Worm (Caenorhabditis elegans) whole organism, L4 larva: Measurements from ENCODE around the gene spig-5.

ENCODE experiments used
- D1046.2 ChIP-seq: fragments of 200-800 bp; sonication (Bioruptor generic); IDR thresholded peaks from 2 replicates; pipeline ENCODE4 v1.3.6; 2022; ENCODE audit warnings: missing genetic modification characterization, missing compliant biosample characterization
- F10B5.3 ChIP-seq: sonication (generic microtip); optimal IDR thresholded peaks from 2 replicates; lab custom pipeline; 2016; ENCODE audit warnings: mild to moderate bottlenecking, missing genetic modification characterization, missing compliant biosample characterization
- F44E2.7 ChIP-seq: fragments of 200-800 bp; sonication (Bioruptor generic); IDR thresholded peaks from 2 replicates; pipeline ENCODE4 v2.1.2; 2022; ENCODE audit warnings: missing genetic modification characterization, missing compliant biosample characterization
- R02D3.7 ChIP-seq: fragments of 150-350 bp; sonication (generic microtip); optimal IDR thresholded peaks from 3 replicates; lab custom pipeline; 2014; ENCODE audit warnings: missing biosample characterization, missing genetic modification characterization
- T26A8.4 ChIP-seq: fragments of 200-800 bp; sonication (Bioruptor generic); IDR thresholded peaks from 2 replicates; pipeline ENCODE4 v1.3.6; 2022; ENCODE audit warnings: missing genetic modification characterization, missing compliant biosample characterization
- aha-1 ChIP-seq: fragments of 150-350 bp; peaks from one replicate; lab custom pipeline; 2014; ENCODE audit warnings: missing biosample characterization, missing genetic modification characterization
- aly-2 ChIP-seq: sonication (generic microtip); optimal IDR thresholded peaks from 2 replicates; lab custom pipeline; 2018; ENCODE audit warnings: missing biosample characterization, missing genetic modification characterization
- ama-1 ChIP-seq: fragments of 150-350 bp; optimal IDR thresholded peaks from 2 replicates; lab custom pipeline; 2014; ENCODE audit warnings: inconsistent platforms, mixed read lengths
- arid-1 ChIP-seq: fragments of 200-800 bp; sonication (Bioruptor generic); conservative IDR thresholded peaks from 2 replicates; pipeline ENCODE4 v1.3.6; 2022; ENCODE audit warnings: missing genetic modification reagents, missing genetic modification characterization, missing compliant biosample characterization
- attf-4 ChIP-seq: sonication (generic microtip); optimal IDR thresholded peaks from 3 replicates; lab custom pipeline; 2017; ENCODE audit warnings: missing biosample characterization, missing genetic modification characterization
- ceh-20 ChIP-seq: fragments of 200-800 bp; sonication (Bioruptor generic); IDR thresholded peaks from 2 replicates; pipeline ENCODE4 v1.3.6; 2022; ENCODE audit warnings: missing genetic modification reagents, missing genetic modification characterization, missing compliant biosample characterization
- ceh-44 ChIP-seq: fragments of 200-800 bp; sonication (Bioruptor generic); IDR thresholded peaks from 2 replicates; pipeline ENCODE4 v1.3.6; 2022; ENCODE audit warnings: missing genetic modification reagents, missing genetic modification characterization, missing compliant biosample characterization
- ceh-82 ChIP-seq: sonication (generic microtip); optimal IDR thresholded peaks from 2 replicates; lab custom pipeline; 2017; ENCODE audit warnings: missing biosample characterization, missing genetic modification characterization
- cey-2 ChIP-seq: sonication (generic microtip); optimal IDR thresholded peaks from 3 replicates; lab custom pipeline; 2017; ENCODE audit warnings: missing genetic modification characterization, mild to moderate bottlenecking, missing compliant biosample characterization, antibody characterized with exemption, borderline replicate concordance; ENCODE audit not compliant: insufficient read depth
- ctbp-1 ChIP-seq: fragments of 200-800 bp; sonication (Bioruptor generic); IDR thresholded peaks from 2 replicates; pipeline ENCODE4 v1.3.6; 2022; ENCODE audit warnings: missing genetic modification reagents, missing genetic modification characterization, missing compliant biosample characterization
- daf-12 ChIP-seq: fragments of 150-350 bp; optimal IDR thresholded peaks from 2 replicates; lab custom pipeline; 2014; ENCODE audit warnings: missing biosample characterization, missing genetic modification reagents, missing genetic modification characterization
- dmd-6 ChIP-seq: fragments of 200-800 bp; sonication (Bioruptor generic); IDR thresholded peaks from 2 replicates; pipeline ENCODE4 v1.3.6; 2022; ENCODE audit warnings: missing genetic modification reagents, missing genetic modification characterization, missing compliant biosample characterization
- dmd-8 ChIP-seq: fragments of 200-800 bp; sonication (Bioruptor generic); IDR thresholded peaks from 2 replicates; pipeline ENCODE4 v1.3.6; 2022; ENCODE audit warnings: missing genetic modification characterization, missing compliant biosample characterization
- dmd-9 ChIP-seq: fragments of 200-800 bp; sonication (Bioruptor generic); IDR thresholded peaks from 2 replicates; pipeline ENCODE4 v1.3.6; 2022; ENCODE audit warnings: missing genetic modification reagents, missing genetic modification characterization, missing compliant biosample characterization
- dpl-1 ChIP-seq: fragments of 150-350 bp; optimal IDR thresholded peaks from 2 replicates; lab custom pipeline; 2014; ENCODE audit warnings: missing biosample characterization, missing genetic modification reagents, missing genetic modification characterization
- dve-1 ChIP-seq: sonication (generic microtip); optimal IDR thresholded peaks from 2 replicates; lab custom pipeline; 2017; ENCODE audit warnings: antibody characterized with exemption, mild to moderate bottlenecking, missing genetic modification characterization, missing compliant biosample characterization; ENCODE audit not compliant: insufficient read depth
- egl-43 ChIP-seq: fragments of 200-800 bp; sonication (Bioruptor generic); IDR thresholded peaks from 2 replicates; pipeline ENCODE4 v1.3.6; 2022; ENCODE audit warnings: missing genetic modification reagents, missing genetic modification characterization, missing compliant biosample characterization
- hlh-11 ChIP-seq: fragments of 200-800 bp; sonication (Bioruptor generic); optimal IDR thresholded peaks from 2 replicates; lab custom pipeline; 2018; ENCODE audit warnings: mild to moderate bottlenecking, missing genetic modification characterization, missing compliant biosample characterization
- hlh-30 ChIP-seq: sonication (generic microtip); optimal IDR thresholded peaks from 2 replicates; lab custom pipeline; 2017; ENCODE audit warnings: antibody characterized with exemption, mild to moderate bottlenecking, missing genetic modification characterization, missing compliant biosample characterization; ENCODE audit not compliant: insufficient read depth
- hmg-1.1 ChIP-seq: fragments of 200-800 bp; sonication (Bioruptor generic); IDR thresholded peaks from 2 replicates; pipeline ENCODE4 v1.3.6; 2022; ENCODE audit warnings: missing genetic modification reagents, missing genetic modification characterization, missing compliant biosample characterization
- lin-13 ChIP-seq: fragments of 150-350 bp; optimal IDR thresholded peaks from 2 replicates; lab custom pipeline; 2014; ENCODE audit warnings: missing biosample characterization, missing genetic modification reagents, missing genetic modification characterization
- lin-15B ChIP-seq: fragments of 150-350 bp; sonication (generic microtip); optimal IDR thresholded peaks from 3 replicates; lab custom pipeline; 2014; ENCODE audit warnings: missing biosample characterization, missing genetic modification characterization
- madf-9 ChIP-seq: fragments of 200-800 bp; sonication (Bioruptor generic); conservative IDR thresholded peaks from 2 replicates; pipeline ENCODE4 v1.3.6; 2022; ENCODE audit warnings: missing genetic modification reagents, missing genetic modification characterization, missing compliant biosample characterization
- mes-2 ChIP-seq: sonication (generic microtip); optimal IDR thresholded peaks from 2 replicates; lab custom pipeline; 2016; ENCODE audit warnings: missing genotype, mild to moderate bottlenecking, missing genetic modification characterization, missing compliant biosample characterization; ENCODE audit not compliant: poor library complexity, severe bottlenecking
- mxl-3 ChIP-seq: fragments of 200-800 bp; sonication (Bioruptor generic); optimal IDR thresholded peaks from 2 replicates; lab custom pipeline; 2018; ENCODE audit warnings: mild to moderate bottlenecking, missing genetic modification characterization, missing compliant biosample characterization
- nhr-10 ChIP-seq: fragments of 150-350 bp; optimal IDR thresholded peaks from 2 replicates; lab custom pipeline; 2014; ENCODE audit warnings: missing biosample characterization, missing genetic modification characterization
- nhr-237 ChIP-seq: sonication (generic microtip); optimal IDR thresholded peaks from 2 replicates; lab custom pipeline; 2017; ENCODE audit warnings: missing biosample characterization, missing genetic modification characterization
- nhr-28 ChIP-seq: fragments of 150-350 bp; optimal IDR thresholded peaks from 2 replicates; lab custom pipeline; 2014; ENCODE audit warnings: missing biosample characterization, missing genetic modification characterization
- nhr-41 ChIP-seq: fragments of 200-800 bp; sonication (Bioruptor generic); IDR thresholded peaks from 2 replicates; pipeline ENCODE4 v1.3.6; 2022; ENCODE audit warnings: missing genetic modification reagents, missing genetic modification characterization, missing compliant biosample characterization
- nhr-48 ChIP-seq: sonication (generic microtip); optimal IDR thresholded peaks from 2 replicates; lab custom pipeline; 2016; ENCODE audit warnings: mild to moderate bottlenecking, missing genetic modification characterization, missing compliant biosample characterization
- nhr-6 ChIP-seq: fragments of 150-350 bp; optimal IDR thresholded peaks from 2 replicates; lab custom pipeline; 2014; ENCODE audit warnings: missing biosample characterization, missing genetic modification characterization
- nhr-77 ChIP-seq: fragments of 150-350 bp; optimal IDR thresholded peaks from 2 replicates; lab custom pipeline; 2014; ENCODE audit warnings: missing biosample characterization, missing genetic modification characterization
- pqm-1 ChIP-seq: sonication (generic microtip); optimal IDR thresholded peaks from 2 replicates; lab custom pipeline; 2017; ENCODE audit warnings: missing biosample characterization, missing genetic modification characterization
- set-16 ChIP-seq: fragments of 200-800 bp; sonication (Bioruptor generic); IDR thresholded peaks from 2 replicates; pipeline ENCODE4 v1.3.6; 2022; ENCODE audit warnings: missing genetic modification reagents, missing genetic modification characterization, missing compliant biosample characterization
- skn-1 ChIP-seq: fragments of 150-350 bp; optimal IDR thresholded peaks from 2 replicates; lab custom pipeline; 2014; ENCODE audit warnings: missing biosample characterization, missing genetic modification characterization
- snpc-1.2 ChIP-seq: fragments of 200-800 bp; sonication (Bioruptor generic); IDR thresholded peaks from 2 replicates; pipeline ENCODE4 v1.3.6; 2022; ENCODE audit warnings: missing genetic modification reagents, missing genetic modification characterization, missing compliant biosample characterization
- unc-62 ChIP-seq, 3 experiments: fragments of 150-350 bp in 1 of 3; sonication (generic microtip); optimal IDR thresholded peaks in 2 of 3; peaks in 1 of 3; 1 replicate in 1 of 3; 2 replicates in 2 of 3; lab custom pipeline; 2014 to 2017; ENCODE audit warnings: missing biosample characterization in 3 of 3, missing genetic modification characterization in 3 of 3, missing genetic modification reagents in 3 of 3, missing genotype in 1 of 3
- zfp-2 ChIP-seq: sonication (generic microtip); optimal IDR thresholded peaks from 2 replicates; lab custom pipeline; 2016; ENCODE audit warnings: mild to moderate bottlenecking, missing genetic modification characterization, missing compliant biosample characterization
- zip-11 ChIP-seq: fragments of 200-800 bp; sonication (Bioruptor generic); IDR thresholded peaks from 2 replicates; pipeline ENCODE4 v1.3.6; 2022; ENCODE audit warnings: missing genetic modification characterization, missing compliant biosample characterization

spig-5 gene

ce11 chrV:14350949-14351348 lies 42.7 kb downstream of the spig-5 start (continued):
- TF ChIP-seq arid-1 (GFP tag; lab: Robert Waterston, UW) (0 out of 2 replicates have a peak, but pooled peaks have one; percentile 5), T26A8.4 (GFP tag; lab: Robert Waterston, UW) (peak; percentile 45; the same call in 1 of the 2 replicates), ctbp-1 (GFP tag; lab: Robert Waterston, UW) (peak; percentile 62; the same call in 1 of the 2 replicates), ceh-82 (no peak)

ce11 chrV:14351629-14352028 lies 43.4 kb downstream of the spig-5 start, which contains the start of gene vha-13:
vha-13 (plus strand) TSS chrV:14351709.
- no peak for TF ChIP-seq hlh-11
- TF ChIP-seq unc-62 (GFP tag; optimal IDR thresholded peaks at IDR 0.05 in 1 of 2; lab: Kevin White, UChicago): peak in 1 of 2 experiments; percentile 72
- no peak for TF ChIP-seq unc-62 (tag; optimal IDR thresholded peaks at IDR 0.05; lab: Kevin White, UChicago)
- no peak for TF ChIP-seq F44E2.7 (GFP tag; lab: Robert Waterston, UW)
- no peak for TF ChIP-seq dmd-6 (GFP tag; lab: Robert Waterston, UW)

ce11 chrV:14352032-14352431 lies 43.8 kb downstream of the spig-5 start:
- TF ChIP-seq cey-2 (tag; lab: Kevin White, UChicago): no peak
- TF ChIP-seq R02D3.7: no peak
- no peak for TF ChIP-seq dpl-1 (GFP tag; lab: Kevin White, UChicago)
- no peak for TF ChIP-seq nhr-77
- no peak for TF ChIP-seq lin-15B
- peak; percentile 56 for TF ChIP-seq set-16 (GFP tag; lab: Robert Waterston, UW)
- peak; percentile 81 for TF ChIP-seq aha-1 (tag; lab: Kevin White, UChicago)
- TF ChIP-seq mxl-3 (GFP tag; lab: Kevin White, UChicago): peak; percentile 5

ce11 chrV:14354258-14354877 lies 46.1 kb downstream of the spig-5 start, which contains the start of gene Y49A3A.3:
Y49A3A.3 (plus strand) TSS chrV:14354410.
- no peak for TF ChIP-seq dmd-9 (GFP tag; lab: Robert Waterston, UW)
- TF ChIP-seq mes-2 (tag; lab: Kevin White, UChicago): peak; percentile 31
- TF ChIP-seq D1046.2 (GFP tag; lab: Robert Waterston, UW): 0 out of 2 replicates have a peak, but pooled peaks have one; percentile 7
- no peak for TF ChIP-seq F10B5.3 (tag; lab: Kevin White, UChicago)
- peak; percentile 30; the same call in 1 of the 2 replicates for TF ChIP-seq madf-9 (GFP tag; lab: Robert Waterston, UW)
- no peak for TF ChIP-seq lin-15B
- no peak for TF ChIP-seq nhr-41 (GFP tag; lab: Robert Waterston, UW)
- TF ChIP-seq dve-1 (tag; lab: Kevin White, UChicago): peak; percentile 60
- TF ChIP-seq egl-43: peak; percentile 69; the same call in 1 of the 2 replicates
- TF ChIP-seq nhr-10 (tag; lab: Kevin White, UChicago): no peak
- peak; percentile 54 for TF ChIP-seq dmd-6 (GFP tag; lab: Robert Waterston, UW)
- TF ChIP-seq lin-13 (GFP tag; lab: Kevin White, UChicago): peak; percentile 7
- no peak for TF ChIP-seq daf-12 (tag; lab: Kevin White, UChicago)
- peak in 1 of 2 experiments; percentile 94 for TF ChIP-seq unc-62 (GFP tag; optimal IDR thresholded peaks at IDR 0.05 in 1 of 2; lab: Kevin White, UChicago)
- TF ChIP-seq unc-62 (tag; optimal IDR thresholded peaks at IDR 0.05; lab: Kevin White, UChicago): no peak
- TF ChIP-seq skn-1 (tag; lab: Kevin White, UChicago): no peak
- no peak for TF ChIP-seq attf-4
- TF ChIP-seq zfp-2 (tag; lab: Kevin White, UChicago): no peak
- no peak for TF ChIP-seq set-16 (GFP tag; lab: Robert Waterston, UW)
- TF ChIP-seq nhr-28 (tag; lab: Kevin White, UChicago): no peak
- TF ChIP-seq nhr-6 (tag; lab: Kevin White, UChicago): peak; percentile 56
- TF ChIP-seq nhr-237: peak; percentile 58
- no peak for TF ChIP-seq pqm-1 (tag; lab: Kevin White, UChicago)
- no peak for TF ChIP-seq ceh-44 (GFP tag; lab: Robert Waterston, UW)
- peak; percentile 37; the same call in 1 of the 2 replicates for TF ChIP-seq hmg-1.1 (GFP tag; lab: Robert Waterston, UW)
- TF ChIP-seq dmd-8 (GFP tag; lab: Robert Waterston, UW): no peak
- TF ChIP-seq aly-2: peak; percentile 83
- peak; percentile 57 for TF ChIP-seq nhr-48
- TF ChIP-seq snpc-1.2 (GFP tag; lab: Robert Waterston, UW): peak; percentile 68; the same call in 1 of the 2 replicates
- TF ChIP-seq aha-1 (tag; lab: Kevin White, UChicago): peak; percentile 94
- TF ChIP-seq hlh-30 (tag; lab: Kevin White, UChicago): no peak
- 0 out of 2 replicates have a peak, but pooled peaks have one; percentile 22 for TF ChIP-seq zip-11 (GFP tag; lab: Robert Waterston, UW)
- peak; percentile 80 for TF ChIP-seq ama-1 (lab: Kevin White, UChicago)
- no peak for TF ChIP-seq ceh-20
